Worm (Caenorhabditis elegans) whole organism, L4 larva: ENCODE data around the gene ttr-49.
A peak's percentile ranks its signal among the peaks of the same experiment; 100 is the strongest.

Experiments used
- F37D6.2 ChIP-seq: sonication (generic microtip); optimal IDR thresholded peaks from 2 replicates; lab custom pipeline; 2016; ENCODE audit warnings: mild to moderate bottlenecking, missing genetic modification characterization, missing compliant biosample characterization
- F44E2.7 ChIP-seq: fragments of 200-800 bp; sonication (Bioruptor generic); IDR thresholded peaks from 2 replicates; pipeline ENCODE4 v2.1.2; 2022; ENCODE audit warnings: missing genetic modification characterization, missing compliant biosample characterization
- F49E8.2 ChIP-seq: sonication (generic microtip); optimal IDR thresholded peaks from 2 replicates; lab custom pipeline; 2016; ENCODE audit warnings: missing compliant biosample characterization, mild to moderate bottlenecking, missing genetic modification characterization, borderline replicate concordance
- R02D3.7 ChIP-seq: fragments of 150-350 bp; sonication (generic microtip); optimal IDR thresholded peaks from 3 replicates; lab custom pipeline; 2014; ENCODE audit warnings: missing biosample characterization, missing genetic modification characterization
- T20F7.1 ChIP-seq: fragments of 200-800 bp; sonication (Bioruptor generic); optimal IDR thresholded peaks from 2 replicates; lab custom pipeline; 2018; ENCODE audit warnings: mild to moderate bottlenecking, missing genetic modification characterization, missing compliant biosample characterization
- Y105C5A.15 ChIP-seq: fragments of 200-800 bp; sonication (Bioruptor generic); IDR thresholded peaks from 2 replicates; pipeline ENCODE4 v1.3.6; 2022; ENCODE audit warnings: missing genetic modification characterization, missing compliant biosample characterization
- Y48G9A.11 ChIP-seq: fragments of 200-800 bp; sonication (Bioruptor generic); IDR thresholded peaks from 2 replicates; pipeline ENCODE4 v1.3.6; 2022; ENCODE audit warnings: missing genetic modification reagents, missing genetic modification characterization, missing compliant biosample characterization
- Y5F2A.4 ChIP-seq: fragments of 200-800 bp; sonication (Bioruptor generic); optimal IDR thresholded peaks from 2 replicates; lab custom pipeline; 2018; ENCODE audit warnings: mild to moderate bottlenecking, missing genetic modification characterization, missing compliant biosample characterization
- ZK546.5 ChIP-seq, 2 experiments: sonication (generic microtip); optimal IDR thresholded peaks; 2 replicates each; lab custom pipeline; 2017; ENCODE audit warnings: missing biosample characterization in 2 of 2, missing genetic modification characterization in 2 of 2
- aha-1 ChIP-seq: fragments of 150-350 bp; peaks from one replicate; lab custom pipeline; 2014; ENCODE audit warnings: missing biosample characterization, missing genetic modification characterization
- aly-2 ChIP-seq: sonication (generic microtip); optimal IDR thresholded peaks from 2 replicates; lab custom pipeline; 2018; ENCODE audit warnings: missing biosample characterization, missing genetic modification characterization
- attf-4 ChIP-seq: sonication (generic microtip); optimal IDR thresholded peaks from 3 replicates; lab custom pipeline; 2017; ENCODE audit warnings: missing biosample characterization, missing genetic modification characterization
- ceh-20 ChIP-seq: fragments of 200-800 bp; sonication (Bioruptor generic); IDR thresholded peaks from 2 replicates; pipeline ENCODE4 v1.3.6; 2022; ENCODE audit warnings: missing genetic modification reagents, missing genetic modification characterization, missing compliant biosample characterization
- ceh-28 ChIP-seq: fragments of 150-350 bp; optimal IDR thresholded peaks from 2 replicates; lab custom pipeline; 2014; ENCODE audit warnings: missing biosample characterization, missing genetic modification reagents, missing genetic modification characterization
- ceh-32 ChIP-seq: sonication (generic microtip); optimal IDR thresholded peaks from 2 replicates; lab custom pipeline; 2016; ENCODE audit warnings: mild to moderate bottlenecking, missing genetic modification characterization, missing compliant biosample characterization; ENCODE audit not compliant: poor library complexity
- daf-12 ChIP-seq: fragments of 150-350 bp; optimal IDR thresholded peaks from 2 replicates; lab custom pipeline; 2014; ENCODE audit warnings: missing biosample characterization, missing genetic modification reagents, missing genetic modification characterization
- daf-16 ChIP-seq, 3 experiments: sonication (generic microtip); optimal IDR thresholded peaks; 2 replicates each; lab custom pipeline; 2016 to 2017; ENCODE audit warnings: missing genetic modification characterization in 3 of 3, missing genetic modification reagents in 3 of 3, mild to moderate bottlenecking in 2 of 3, missing compliant biosample characterization in 2 of 3, missing biosample characterization in 1 of 3, moderate library complexity in 1 of 3
- dpl-1 ChIP-seq: fragments of 150-350 bp; optimal IDR thresholded peaks from 2 replicates; lab custom pipeline; 2014; ENCODE audit warnings: missing biosample characterization, missing genetic modification reagents, missing genetic modification characterization
- duxl-1 ChIP-seq: sonication (generic microtip); optimal IDR thresholded peaks from 2 replicates; lab custom pipeline; 2016; ENCODE audit warnings: mild to moderate bottlenecking, missing genetic modification characterization, moderate library complexity, missing compliant biosample characterization; ENCODE audit not compliant: poor library complexity
- dve-1 ChIP-seq: sonication (generic microtip); optimal IDR thresholded peaks from 2 replicates; lab custom pipeline; 2017; ENCODE audit warnings: antibody characterized with exemption, mild to moderate bottlenecking, missing genetic modification characterization, missing compliant biosample characterization; ENCODE audit not compliant: insufficient read depth
- egl-27 ChIP-seq: sonication (generic microtip); optimal IDR thresholded peaks from 3 replicates; lab custom pipeline; 2017; ENCODE audit warnings: missing biosample characterization, missing genetic modification reagents, missing genetic modification characterization
- fos-1 ChIP-seq: fragments of 150-350 bp; optimal IDR thresholded peaks from 2 replicates; lab custom pipeline; 2014; ENCODE audit warnings: missing biosample characterization, missing genetic modification characterization
- hif-1 ChIP-seq, 2 experiments: sonication (generic microtip); optimal IDR thresholded peaks; 2 replicates each; lab custom pipeline; 2016 to 2017; ENCODE audit warnings: missing compliant biosample characterization in 2 of 2, missing genetic modification characterization in 2 of 2, missing genetic modification reagents in 2 of 2, missing genotype in 2 of 2, mild to moderate bottlenecking in 1 of 2
- hlh-30 ChIP-seq: sonication (generic microtip); optimal IDR thresholded peaks from 2 replicates; lab custom pipeline; 2017; ENCODE audit warnings: antibody characterized with exemption, mild to moderate bottlenecking, missing genetic modification characterization, missing compliant biosample characterization; ENCODE audit not compliant: insufficient read depth
- hmg-1.1 ChIP-seq: fragments of 200-800 bp; sonication (Bioruptor generic); IDR thresholded peaks from 2 replicates; pipeline ENCODE4 v1.3.6; 2022; ENCODE audit warnings: missing genetic modification reagents, missing genetic modification characterization, missing compliant biosample characterization
- madf-9 ChIP-seq: fragments of 200-800 bp; sonication (Bioruptor generic); conservative IDR thresholded peaks from 2 replicates; pipeline ENCODE4 v1.3.6; 2022; ENCODE audit warnings: missing genetic modification reagents, missing genetic modification characterization, missing compliant biosample characterization
- nhr-111 ChIP-seq: fragments of 200-800 bp; sonication (Bioruptor generic); optimal IDR thresholded peaks from 2 replicates; lab custom pipeline; 2018; ENCODE audit warnings: mild to moderate bottlenecking, missing genetic modification characterization, missing compliant biosample characterization
- nhr-28 ChIP-seq: fragments of 150-350 bp; optimal IDR thresholded peaks from 2 replicates; lab custom pipeline; 2014; ENCODE audit warnings: missing biosample characterization, missing genetic modification characterization
- nhr-41 ChIP-seq: fragments of 200-800 bp; sonication (Bioruptor generic); IDR thresholded peaks from 2 replicates; pipeline ENCODE4 v1.3.6; 2022; ENCODE audit warnings: missing genetic modification reagents, missing genetic modification characterization, missing compliant biosample characterization
- nhr-6 ChIP-seq: fragments of 150-350 bp; optimal IDR thresholded peaks from 2 replicates; lab custom pipeline; 2014; ENCODE audit warnings: missing biosample characterization, missing genetic modification characterization
- pha-4 ChIP-seq, 2 experiments: fragments of 150-350 bp in 1 of 2; fragments of 200-800 bp in 1 of 2; sonication (Bioruptor generic) in 1 of 2; IDR thresholded peaks in 1 of 2; optimal IDR thresholded peaks in 1 of 2; 2 replicates each; pipeline versions ENCODE4 v1.3.6 to Lab custom; 2014 to 2022; ENCODE audit warnings: missing genetic modification characterization in 2 of 2, missing genetic modification reagents in 2 of 2, missing biosample characterization in 1 of 2, missing compliant biosample characterization in 1 of 2
- rbr-2 ChIP-seq: sonication (generic microtip); optimal IDR thresholded peaks from 2 replicates; lab custom pipeline; 2016; ENCODE audit warnings: missing genotype, missing genetic modification characterization, missing compliant biosample characterization
- saeg-2 ChIP-seq: fragments of 200-800 bp; sonication (Bioruptor generic); IDR thresholded peaks from 2 replicates; pipeline ENCODE4 v1.3.6; 2022; ENCODE audit warnings: missing genetic modification reagents, missing genetic modification characterization, missing compliant biosample characterization
- sdz-12 ChIP-seq: fragments of 200-800 bp; sonication (Bioruptor generic); optimal IDR thresholded peaks from 2 replicates; lab custom pipeline; 2018; ENCODE audit warnings: mild to moderate bottlenecking, missing genetic modification characterization, missing compliant biosample characterization
- set-16 ChIP-seq: fragments of 200-800 bp; sonication (Bioruptor generic); IDR thresholded peaks from 2 replicates; pipeline ENCODE4 v1.3.6; 2022; ENCODE audit warnings: missing genetic modification reagents, missing genetic modification characterization, missing compliant biosample characterization
- vab-7 ChIP-seq: fragments of 200-800 bp; sonication (Bioruptor generic); IDR thresholded peaks from 2 replicates; pipeline ENCODE4 v1.3.6; 2022; ENCODE audit warnings: missing genetic modification reagents, missing genetic modification characterization, missing compliant biosample characterization

ttr-49 gene

DNA sequence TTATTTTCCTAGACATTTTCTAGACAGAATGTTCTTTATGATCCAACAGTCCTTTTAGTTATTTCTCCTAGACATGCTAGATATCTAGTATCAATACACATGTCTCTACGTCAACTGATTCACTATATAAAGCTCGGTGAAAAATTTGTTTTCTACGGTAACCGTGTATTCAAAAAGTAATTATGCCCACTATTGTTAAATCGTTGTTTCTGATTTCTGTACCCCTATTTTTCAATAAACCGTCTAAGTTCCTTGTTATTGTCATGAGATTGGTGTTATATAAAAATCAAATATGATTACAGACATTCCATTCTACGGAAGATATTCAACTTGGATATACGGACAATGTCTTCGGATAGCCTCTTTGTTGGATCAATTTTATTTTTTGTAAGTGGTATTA is 3.4 kb downstream of the ttr-49 start, which contains the start of gene srx-46:
TSS of gene srx-46 (plus strand) at position 301 of the 400 bp plus-strand sequence.
- TF ChIP-seq daf-12 (no peak), F37D6.2 (no peak), ceh-20 (no peak), sdz-12 (GFP tag; lab: Kevin White, UChicago) (no peak)

DNA sequence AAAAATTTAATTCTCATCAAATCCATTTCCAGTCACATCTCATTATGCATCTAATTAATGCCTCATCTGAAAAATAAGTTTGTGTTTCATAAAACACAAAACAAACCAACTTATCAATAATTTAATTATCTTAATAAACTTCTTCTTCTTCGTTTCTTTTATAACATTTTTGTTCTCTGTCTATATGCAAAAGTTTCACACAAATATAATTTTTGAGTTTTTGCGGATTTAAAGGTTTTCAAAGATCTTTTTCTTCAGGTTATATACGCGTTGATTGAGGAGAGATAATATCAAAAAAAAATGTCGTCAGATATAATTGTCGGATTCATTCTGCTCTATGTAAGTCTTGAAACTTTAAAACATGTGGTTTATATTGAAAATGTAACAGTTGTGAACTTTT is 6.6 kb downstream of the ttr-49 start, which contains the start of gene srx-47:
TSS of gene srx-47 (plus strand) at position 301 of the 400 bp plus-strand sequence.
- TF ChIP-seq nhr-111 (GFP tag; lab: Kevin White, UChicago), result no peak
- no peak for TF ChIP-seq ZK546.5 (tag; optimal IDR thresholded peaks at IDR 0.05; lab: Kevin White, UChicago)
- no peak for TF ChIP-seq egl-27
- TF ChIP-seq madf-9, result no peak
- no peak for TF ChIP-seq T20F7.1 (GFP tag; lab: Kevin White, UChicago)
- TF ChIP-seq F49E8.2, result no peak
- no peak for TF ChIP-seq ceh-32 (tag; lab: Kevin White, UChicago)
- TF ChIP-seq Y105C5A.15 (GFP tag; lab: Robert Waterston, UW), result no peak
- TF ChIP-seq attf-4 (tag; lab: Kevin White, UChicago), result no peak
- TF ChIP-seq aly-2, result no peak
- no peak for TF ChIP-seq Y5F2A.4 (GFP tag; lab: Kevin White, UChicago)
- no peak for TF ChIP-seq F44E2.7 (GFP tag; lab: Robert Waterston, UW)
- no peak for TF ChIP-seq set-16 (GFP tag; lab: Robert Waterston, UW)
- no peak for TF ChIP-seq saeg-2 (GFP tag; lab: Robert Waterston, UW)
- TF ChIP-seq daf-12, result no peak
- no peak for TF ChIP-seq pha-4 (GFP tag; IDR thresholded peaks at IDR 0.05; lab: Robert Waterston, UW)
- no peak for TF ChIP-seq pha-4 (tag; optimal IDR thresholded peaks at IDR 0.05; lab: Kevin White, UChicago)

DNA sequence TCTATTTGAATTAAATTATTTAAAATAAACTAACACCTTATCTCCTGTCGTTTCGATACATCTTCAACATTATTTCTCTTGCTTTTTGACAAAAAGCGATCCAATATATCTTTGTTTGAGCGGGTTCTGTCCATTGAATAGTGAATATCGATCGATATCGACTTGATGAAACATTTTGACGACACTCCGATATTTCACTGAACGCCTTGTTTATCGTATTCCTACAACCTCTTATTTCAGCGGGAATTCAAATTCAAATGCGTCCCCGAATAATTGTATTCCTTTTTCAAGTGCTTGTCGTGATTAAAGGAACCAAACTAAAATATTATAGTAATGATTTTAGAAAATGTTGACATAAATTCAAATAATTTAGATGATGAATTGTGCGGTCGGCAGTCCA is 9.5 kb downstream of the ttr-49 start, which contains the start of the genes K07B1.7 and try-5:
TSS of gene K07B1.7 (minus strand) at position 159 of the 400 bp plus-strand sequence.
TSS of gene try-5 (plus strand) at position 241 of the 400 bp plus-strand sequence.
- TF ChIP-seq vab-7, result no peak
- peak; percentile 97 for TF ChIP-seq T20F7.1 (GFP tag; lab: Kevin White, UChicago)
- TF ChIP-seq nhr-41 (GFP tag; lab: Robert Waterston, UW), result no peak
- TF ChIP-seq dve-1, result peak; percentile 30
- TF ChIP-seq daf-16 (GFP tag; optimal IDR thresholded peaks at IDR 0.05; lab: Kevin White, UChicago), result no peak
- TF ChIP-seq daf-16 (tag; optimal IDR thresholded peaks at IDR 0.05; lab: Kevin White, UChicago), result peak; percentile 37
- no peak for TF ChIP-seq hif-1 (tag; optimal IDR thresholded peaks at IDR 0.05; lab: Kevin White, UChicago)
- peak; percentile 95 for TF ChIP-seq dpl-1 (GFP tag; lab: Kevin White, UChicago)
- peak; percentile 69 for TF ChIP-seq ceh-28 (tag; lab: Kevin White, UChicago)
- TF ChIP-seq R02D3.7 (tag; lab: Kevin White, UChicago), result peak; percentile 83
- no peak for TF ChIP-seq fos-1 (tag; lab: Kevin White, UChicago)
- TF ChIP-seq rbr-2 (tag; lab: Kevin White, UChicago), result peak; percentile 23
- peak; percentile 27 for TF ChIP-seq nhr-6 (tag; lab: Kevin White, UChicago)
- peak; percentile 10 for TF ChIP-seq aha-1 (tag; lab: Kevin White, UChicago)
- TF ChIP-seq hmg-1.1 (GFP tag; lab: Robert Waterston, UW), result 0 out of 2 replicates have a peak, but pooled peaks have one; percentile 21
- TF ChIP-seq Y48G9A.11 (GFP tag; lab: Robert Waterston, UW), result peak; percentile 93
- TF ChIP-seq nhr-28 (tag; lab: Kevin White, UChicago), result peak; percentile 29
- peak; percentile 60 for TF ChIP-seq hlh-30
- no peak for TF ChIP-seq duxl-1 (tag; lab: Kevin White, UChicago)
